Worm (Caenorhabditis elegans) whole organism, young adult: ENCODE measurements around the gene ZK154.4.

Experiments
- B0261.1 ChIP-seq: sonication (generic microtip); optimal IDR thresholded peaks from 2 replicates; lab custom pipeline; 2016; ENCODE audit warnings: mild to moderate bottlenecking, missing genetic modification characterization, moderate library complexity, missing compliant biosample characterization
- B0336.3 ChIP-seq: fragments of 200-800 bp; sonication (Bioruptor generic); IDR thresholded peaks from 2 replicates; pipeline ENCODE4 v1.3.6; 2022; ENCODE audit warnings: missing genetic modification characterization, missing compliant biosample characterization
- C17E4.6 ChIP-seq: fragments of 200-800 bp; sonication (Bioruptor generic); IDR thresholded peaks from 2 replicates; pipeline ENCODE4 v1.3.6; 2022; ENCODE audit warnings: missing genetic modification reagents, missing genetic modification characterization, missing compliant biosample characterization
- D2030.7 ChIP-seq: fragments of 200-800 bp; sonication (Bioruptor generic); IDR thresholded peaks from 2 replicates; pipeline ENCODE4 v1.3.6; 2022; ENCODE audit warnings: missing genetic modification reagents, missing genetic modification characterization, missing compliant biosample characterization
- F52B5.7 ChIP-seq: sonication (generic microtip); optimal IDR thresholded peaks from 2 replicates; lab custom pipeline; 2016; ENCODE audit warnings: mild to moderate bottlenecking, missing genetic modification characterization, missing compliant biosample characterization
- K11D2.4 ChIP-seq: fragments of 200-800 bp; sonication (Bioruptor generic); IDR thresholded peaks from 2 replicates; pipeline ENCODE4 v1.3.6; 2022; ENCODE audit warnings: missing genetic modification reagents, missing genetic modification characterization, missing compliant biosample characterization
- T07F8.4 ChIP-seq: sonication (generic microtip); optimal IDR thresholded peaks from 2 replicates; lab custom pipeline; 2016; ENCODE audit warnings: mild to moderate bottlenecking, missing genetic modification characterization, moderate library complexity, missing compliant biosample characterization
- T26A5.8 ChIP-seq: sonication (generic microtip); optimal IDR thresholded peaks from 2 replicates; lab custom pipeline; 2016; ENCODE audit warnings: missing genetic modification characterization, missing compliant biosample characterization
- Y53F4B.3 ChIP-seq: fragments of 200-800 bp; sonication (Bioruptor generic); IDR thresholded peaks from 2 replicates; pipeline ENCODE4 v1.3.6; 2022; ENCODE audit warnings: missing genetic modification reagents, missing genetic modification characterization, missing compliant biosample characterization
- Y53G8AR.9 ChIP-seq: fragments of 200-800 bp; sonication (Bioruptor generic); conservative IDR thresholded peaks from 2 replicates; pipeline ENCODE4 v1.3.6; 2022; ENCODE audit warnings: missing genetic modification reagents, missing genetic modification characterization, missing compliant biosample characterization
- Y56A3A.18 ChIP-seq: fragments of 200-800 bp; sonication (Bioruptor generic); IDR thresholded peaks from 2 replicates; pipeline ENCODE4 v1.3.6; 2022; ENCODE audit warnings: missing genetic modification reagents, missing genetic modification characterization, missing compliant biosample characterization
- Y67H2A.10 ChIP-seq: fragments of 200-800 bp; sonication (Bioruptor generic); conservative IDR thresholded peaks from 2 replicates; pipeline ENCODE4 v1.3.6; 2022; ENCODE audit warnings: missing genetic modification reagents, missing genetic modification characterization, missing compliant biosample characterization
- akir-1 ChIP-seq: fragments of 200-800 bp; sonication (Bioruptor generic); optimal IDR thresholded peaks from 2 replicates; lab custom pipeline; 2018; ENCODE audit warnings: mild to moderate bottlenecking, missing genetic modification characterization, moderate library complexity, missing compliant biosample characterization
- ama-1 ChIP-seq, 3 experiments: fragments of 150-350 bp in 1 of 3; sonication (generic microtip) in 2 of 3; optimal IDR thresholded peaks; 2 replicates each; lab custom pipeline; 2014 to 2018; ENCODE audit warnings: missing biosample characterization in 2 of 3, missing genetic modification characterization in 2 of 3, missing genetic modification reagents in 2 of 3
- aptf-3 ChIP-seq: fragments of 200-800 bp; sonication (Bioruptor generic); IDR thresholded peaks from 2 replicates; pipeline ENCODE4 v1.3.6; 2022; ENCODE audit warnings: missing genetic modification characterization, missing compliant biosample characterization
- attf-5 ChIP-seq: fragments of 200-800 bp; sonication (Bioruptor generic); optimal IDR thresholded peaks from 2 replicates; lab custom pipeline; 2018; ENCODE audit warnings: mild to moderate bottlenecking, missing genetic modification characterization, missing compliant biosample characterization
- bed-2 ChIP-seq: fragments of 200-800 bp; sonication (Bioruptor generic); IDR thresholded peaks from 2 replicates; pipeline ENCODE4 v1.3.6; 2022; ENCODE audit warnings: missing genetic modification reagents, missing genetic modification characterization, missing compliant biosample characterization
- cebp-1 ChIP-seq, 2 experiments: fragments of 200-800 bp in 1 of 2; sonication (Bioruptor generic) in 1 of 2; sonication (generic microtip) in 1 of 2; IDR thresholded peaks in 1 of 2; optimal IDR thresholded peaks in 1 of 2; 2 replicates each; pipeline versions ENCODE4 v1.3.6 to Lab custom; 2017 to 2022; ENCODE audit warnings: missing compliant biosample characterization in 2 of 2, missing genetic modification characterization in 2 of 2, mild to moderate bottlenecking in 1 of 2, missing genetic modification reagents in 1 of 2, moderate library complexity in 1 of 2
- cebp-2 ChIP-seq: fragments of 200-800 bp; sonication (Bioruptor generic); IDR thresholded peaks from 2 replicates; pipeline ENCODE4 v1.3.6; 2022; ENCODE audit warnings: missing genetic modification characterization, missing compliant biosample characterization
- ceh-79 ChIP-seq: sonication (generic microtip); optimal IDR thresholded peaks from 2 replicates; lab custom pipeline; 2017; ENCODE audit warnings: mild to moderate bottlenecking, missing genetic modification characterization, missing compliant biosample characterization
- egrh-3 ChIP-seq: fragments of 200-800 bp; sonication (Bioruptor generic); IDR thresholded peaks from 2 replicates; pipeline ENCODE4 v1.3.6; 2022; ENCODE audit warnings: missing genetic modification reagents, missing genetic modification characterization, missing compliant biosample characterization
- ets-4 ChIP-seq: fragments of 200-800 bp; sonication (Bioruptor generic); optimal IDR thresholded peaks from 2 replicates; lab custom pipeline; 2018; ENCODE audit warnings: mild to moderate bottlenecking, missing genetic modification characterization, missing compliant biosample characterization
- hlh-12 ChIP-seq: sonication (generic microtip); optimal IDR thresholded peaks from 2 replicates; lab custom pipeline; 2016; ENCODE audit warnings: missing genetic modification characterization, missing compliant biosample characterization
- hmg-1.2 ChIP-seq: fragments of 200-800 bp; sonication (Bioruptor generic); IDR thresholded peaks from 2 replicates; pipeline ENCODE4 v1.3.6; 2022; ENCODE audit warnings: missing genetic modification reagents, missing genetic modification characterization, missing compliant biosample characterization
- hrde-1 ChIP-seq: sonication (generic microtip); optimal IDR thresholded peaks from 2 replicates; lab custom pipeline; 2016; ENCODE audit warnings: missing genetic modification characterization, mild to moderate bottlenecking, missing compliant biosample characterization, moderate library complexity, missing genotype, missing genetic modification reagents, borderline replicate concordance
- let-526 ChIP-seq: fragments of 200-800 bp; sonication (Bioruptor generic); IDR thresholded peaks from 2 replicates; pipeline ENCODE4 v1.3.6; 2022; ENCODE audit warnings: missing genetic modification reagents, missing genetic modification characterization, missing compliant biosample characterization
- lin-35 ChIP-seq, 3 experiments: fragments of 150-350 bp in 2 of 3; sonication (generic microtip) in 1 of 3; optimal IDR thresholded peaks; 2 replicates each; lab custom pipeline; 2014 to 2018; ENCODE audit warnings: missing biosample characterization in 3 of 3, missing genetic modification characterization in 3 of 3, missing genetic modification reagents in 3 of 3
- madf-10 ChIP-seq: sonication (generic microtip); optimal IDR thresholded peaks from 2 replicates; lab custom pipeline; 2016; ENCODE audit warnings: mild to moderate bottlenecking, missing genetic modification characterization, missing compliant biosample characterization
- mes-4 ChIP-seq: sonication (generic microtip); optimal IDR thresholded peaks from 2 replicates; lab custom pipeline; 2016; ENCODE audit warnings: missing genotype, missing genetic modification characterization, missing compliant biosample characterization
- nhr-90 ChIP-seq: sonication (generic microtip); optimal IDR thresholded peaks from 2 replicates; lab custom pipeline; 2016; ENCODE audit warnings: missing genotype, mild to moderate bottlenecking, missing genetic modification characterization, missing compliant biosample characterization
- pbrm-1 ChIP-seq: fragments of 200-800 bp; sonication (Bioruptor generic); IDR thresholded peaks from 2 replicates; pipeline ENCODE4 v1.3.6; 2022; ENCODE audit warnings: missing genetic modification reagents, missing genetic modification characterization, missing compliant biosample characterization
- rcor-1 ChIP-seq: fragments of 200-800 bp; sonication (Bioruptor generic); IDR thresholded peaks from 2 replicates; pipeline ENCODE4 v1.3.6; 2022; ENCODE audit warnings: missing genetic modification reagents, missing genetic modification characterization, missing compliant biosample characterization
- rec-8 ChIP-seq, 2 experiments: sonication (generic microtip); optimal IDR thresholded peaks; 2 replicates each; lab custom pipeline; 2016; ENCODE audit warnings: mild to moderate bottlenecking in 2 of 2, missing genetic modification characterization in 2 of 2, missing genetic modification reagents in 2 of 2, missing genotype in 2 of 2, missing biosample characterization in 1 of 2, missing compliant biosample characterization in 1 of 2, moderate library complexity in 1 of 2
- sdz-38 ChIP-seq: sonication (generic microtip); optimal IDR thresholded peaks from 2 replicates; lab custom pipeline; 2016; ENCODE audit warnings: missing genotype, missing genetic modification characterization, missing compliant biosample characterization
- snpc-3.4 ChIP-seq: sonication (generic microtip); optimal IDR thresholded peaks from 2 replicates; lab custom pipeline; 2017; ENCODE audit warnings: missing genetic modification characterization, mild to moderate bottlenecking, missing compliant biosample characterization, antibody characterized with exemption, moderate library complexity, missing genotype, missing genetic modification reagents
- snpc-4 ChIP-seq, 5 experiments: fragments of 150-350 bp in 1 of 5; sonication (generic microtip) in 4 of 5; optimal IDR thresholded peaks; 2 replicates each; lab custom pipeline; 2014 to 2018; ENCODE audit warnings: missing genetic modification characterization in 5 of 5, missing biosample characterization in 3 of 5, antibody characterized with exemption in 2 of 5, mild to moderate bottlenecking in 2 of 5, missing compliant biosample characterization in 2 of 5, missing genotype in 2 of 5, moderate library complexity in 2 of 5, missing genetic modification reagents in 1 of 5
- tbp1 ChIP-seq: fragments of 200-800 bp; sonication (Bioruptor generic); optimal IDR thresholded peaks from 2 replicates; lab custom pipeline; 2018; ENCODE audit warnings: mild to moderate bottlenecking, missing genetic modification characterization, missing compliant biosample characterization
- tbx-9 ChIP-seq: sonication (generic microtip); optimal IDR thresholded peaks from 2 replicates; lab custom pipeline; 2016; ENCODE audit warnings: borderline replicate concordance, missing genetic modification characterization, inconsistent platforms, missing compliant biosample characterization
- zfh-2 ChIP-seq: fragments of 200-800 bp; sonication (Bioruptor generic); conservative IDR thresholded peaks from 2 replicates; pipeline ENCODE4 v1.3.6; 2022; ENCODE audit warnings: missing genetic modification reagents, missing genetic modification characterization, missing compliant biosample characterization
- zim-3 ChIP-seq: sonication (generic microtip); optimal IDR thresholded peaks from 2 replicates; lab custom pipeline; 2017; ENCODE audit warnings: mild to moderate bottlenecking, missing genetic modification characterization, moderate library complexity, missing compliant biosample characterization
- ztf-22 ChIP-seq: fragments of 200-800 bp; sonication (Bioruptor generic); optimal IDR thresholded peaks from 2 replicates; lab custom pipeline; 2018; ENCODE audit warnings: mild to moderate bottlenecking, missing genetic modification characterization, moderate library complexity, missing compliant biosample characterization
- ztf-25 ChIP-seq: fragments of 200-800 bp; sonication (Bioruptor generic); IDR thresholded peaks from 2 replicates; pipeline ENCODE4 v1.3.6; 2022; ENCODE audit warnings: missing genetic modification reagents, missing genetic modification characterization, missing compliant biosample characterization
- ztf-6 ChIP-seq: fragments of 200-800 bp; sonication (Bioruptor generic); IDR thresholded peaks from 2 replicates; pipeline ENCODE4 v1.3.6; 2022; ENCODE audit warnings: missing genetic modification reagents, missing genetic modification characterization, missing compliant biosample characterization

Gene ZK154.4

DNA sequence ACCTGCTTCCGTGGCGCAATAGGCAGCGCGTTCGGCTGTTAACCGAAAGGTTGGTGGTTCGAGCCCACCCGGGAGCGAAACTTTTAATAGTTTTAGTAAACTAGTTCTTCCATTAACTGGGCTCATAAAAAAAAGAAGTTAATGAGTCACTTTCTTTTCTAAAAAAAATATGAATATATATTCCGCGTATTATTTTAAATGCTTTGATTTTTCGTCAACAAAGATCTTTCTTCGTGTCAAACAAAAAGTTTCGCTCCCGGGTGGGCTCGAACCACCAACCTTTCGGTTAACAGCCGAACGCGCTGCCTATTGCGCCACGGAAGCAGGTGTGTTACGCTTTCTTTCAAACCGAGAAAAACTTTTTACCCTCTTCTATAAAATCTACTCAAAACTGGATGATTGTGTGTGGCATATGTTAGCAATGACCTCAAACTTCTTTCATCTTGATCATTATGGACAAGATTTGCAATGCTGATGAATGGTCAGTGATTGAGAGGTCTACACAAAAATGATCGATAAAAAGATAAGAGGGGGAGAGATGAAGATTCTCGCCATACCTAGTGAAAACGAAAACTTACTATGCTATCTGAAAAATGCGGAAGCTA, 8.4 kb downstream of the ZK154.4 start (continued):
- TF ChIP-seq ets-4 (GFP tag; lab: Kevin White, UChicago) (no peak), zfh-2 (0 out of 2 replicates have a peak, but pooled peaks have one; percentile 31), Y53F4B.3 (GFP tag; lab: Robert Waterston, UW) (0 out of 2 replicates have a peak, but pooled peaks have one; percentile 42), zim-3 (tag; lab: Kevin White, UChicago) (peak; percentile 58), B0336.3 (GFP tag; lab: Robert Waterston, UW) (no peak), Y56A3A.18 (GFP tag; lab: Robert Waterston, UW) (peak; percentile 66), C17E4.6 (GFP tag; lab: Robert Waterston, UW) (no peak), akir-1 (no peak), bed-2 (GFP tag; lab: Robert Waterston, UW) (no peak), aptf-3 (GFP tag; lab: Robert Waterston, UW) (0 out of 2 replicates have a peak, but pooled peaks have one; percentile 48), F52B5.7 (no peak), rec-8 (tag; optimal IDR thresholded peaks at IDR 0.05; lab: Kevin White, UChicago) (peak; percentile 6 to 59), snpc-3.4 (tag; lab: Kevin White, UChicago) (peak; percentile 38), rcor-1 (GFP tag; lab: Robert Waterston, UW) (0 out of 2 replicates have a peak, but pooled peaks have one; percentile 19), B0261.1 (tag; lab: Kevin White, UChicago) (peak; percentile 73), ztf-22 (peak; percentile 6), let-526 (GFP tag; lab: Robert Waterston, UW) (no peak), cebp-1 (GFP tag; IDR thresholded peaks at IDR 0.05; lab: Robert Waterston, UW) (no peak), cebp-1 (tag; optimal IDR thresholded peaks at IDR 0.05; lab: Kevin White, UChicago) (peak; percentile 50), snpc-4 (GFP tag; optimal IDR thresholded peaks at IDR 0.05; lab: Kevin White, UChicago) (peak; percentile 6), snpc-4 (tag; optimal IDR thresholded peaks at IDR 0.05; lab: Kevin White, UChicago) (peak in 3 of 4 experiments; percentile 24 to 73 (median 27)), madf-10 (tag; lab: Kevin White, UChicago) (peak; percentile 18), ztf-6 (GFP tag; lab: Robert Waterston, UW) (no peak), T07F8.4 (peak; percentile 50), mes-4 (tag; lab: Kevin White, UChicago) (peak; percentile 46), K11D2.4 (GFP tag; lab: Robert Waterston, UW) (no peak), Y53G8AR.9 (GFP tag; lab: Robert Waterston, UW) (no peak), hrde-1 (peak; percentile 35), hmg-1.2 (GFP tag; lab: Robert Waterston, UW) (peak; percentile 50), tbp1 (GFP tag; lab: Kevin White, UChicago) (peak; percentile 86), hlh-12 (peak; percentile 52), attf-5 (GFP tag; lab: Kevin White, UChicago) (peak; percentile 32), pbrm-1 (0 out of 2 replicates have a peak, but pooled peaks have one; percentile 61), ama-1 (optimal IDR thresholded peaks at IDR 0.05; lab: Kevin White, UChicago) (no peak), ama-1 (GFP tag; optimal IDR thresholded peaks at IDR 0.05; lab: Kevin White, UChicago) (peak in 1 of 2 experiments; percentile 50), ceh-79 (tag; lab: Kevin White, UChicago) (no peak), sdz-38 (no peak), cebp-2 (GFP tag; lab: Robert Waterston, UW) (no peak), egrh-3 (GFP tag; lab: Robert Waterston, UW) (no peak), lin-35 (GFP tag; optimal IDR thresholded peaks at IDR 0.05; lab: Kevin White, UChicago) (peak in 1 of 3 experiments; percentile 53), Y67H2A.10 (no peak), ztf-25 (0 out of 2 replicates have a peak, but pooled peaks have one; percentile 19), T26A5.8 (tag; lab: Kevin White, UChicago) (no peak), D2030.7 (GFP tag; lab: Robert Waterston, UW) (peak; percentile 83), tbx-9 (tag; lab: Kevin White, UChicago) (no peak), nhr-90 (peak; percentile 62)
- TF ChIP-seq, all 124 proteins: peak for 48
